Worm (Caenorhabditis elegans) whole organism, L2 larva: Measurements from ENCODE around the gene F46C5.9.

Source experiments
- C34F6.9 ChIP-seq: fragments of 150-350 bp; optimal IDR thresholded peaks from 2 replicates; lab custom pipeline; 2014; ENCODE audit warnings: missing biosample characterization, missing genetic modification characterization
- F13H6.1 ChIP-seq: sonication (generic microtip); optimal IDR thresholded peaks from 2 replicates; lab custom pipeline; 2016; ENCODE audit warnings: missing genetic modification characterization, missing compliant biosample characterization
- Y55F3AM.14 ChIP-seq: fragments of 200-800 bp; sonication (Bioruptor generic); optimal IDR thresholded peaks from 2 replicates; lab custom pipeline; 2018; ENCODE audit warnings: mild to moderate bottlenecking, missing genetic modification characterization, missing compliant biosample characterization
- ZK546.5 ChIP-seq: sonication (generic microtip); optimal IDR thresholded peaks from 2 replicates; lab custom pipeline; 2017; ENCODE audit warnings: missing biosample characterization, missing genetic modification characterization
- alr-1 ChIP-seq: fragments of 150-350 bp; optimal IDR thresholded peaks from 2 replicates; lab custom pipeline; 2014; ENCODE audit warnings: missing biosample characterization, missing genetic modification characterization
- ama-1 ChIP-seq: fragments of 150-350 bp; optimal IDR thresholded peaks from 2 replicates; lab custom pipeline; 2018; ENCODE audit warnings: inconsistent platforms
- blmp-1 ChIP-seq: sonication (generic microtip); optimal IDR thresholded peaks from 2 replicates; lab custom pipeline; 2017; ENCODE audit warnings: missing genetic modification characterization, mild to moderate bottlenecking, missing compliant biosample characterization, antibody characterized with exemption, moderate library complexity; ENCODE audit not compliant: insufficient read depth
- ceh-16 ChIP-seq: fragments of 150-350 bp; optimal IDR thresholded peaks from 2 replicates; lab custom pipeline; 2014; ENCODE audit warnings: missing biosample characterization, missing genetic modification characterization
- ceh-82 ChIP-seq: fragments of 150-350 bp; optimal IDR thresholded peaks from 2 replicates; lab custom pipeline; 2014; ENCODE audit warnings: missing biosample characterization, missing genetic modification characterization
- crh-2 ChIP-seq: sonication (generic microtip); optimal IDR thresholded peaks from 2 replicates; lab custom pipeline; 2017; ENCODE audit warnings: missing biosample characterization, missing genetic modification characterization
- egl-27 ChIP-seq: sonication (generic microtip); optimal IDR thresholded peaks from 3 replicates; lab custom pipeline; 2017; ENCODE audit warnings: missing biosample characterization, missing genetic modification reagents, missing genetic modification characterization
- elt-3 ChIP-seq: sonication (generic microtip); optimal IDR thresholded peaks from 2 replicates; lab custom pipeline; 2017; ENCODE audit warnings: missing biosample characterization, missing genetic modification characterization
- gmeb-1 ChIP-seq: fragments of 150-350 bp; optimal IDR thresholded peaks from 2 replicates; lab custom pipeline; 2014; ENCODE audit warnings: missing biosample characterization, missing genetic modification characterization
- lin-11 ChIP-seq: fragments of 150-350 bp; sonication (generic microtip); optimal IDR thresholded peaks from 2 replicates; lab custom pipeline; 2014; ENCODE audit warnings: missing biosample characterization, missing genetic modification characterization, inconsistent platforms, mixed read lengths
- lin-13 ChIP-seq: fragments of 150-350 bp; optimal IDR thresholded peaks from 2 replicates; lab custom pipeline; 2014; ENCODE audit warnings: missing biosample characterization, missing genetic modification reagents, missing genetic modification characterization
- lin-39 ChIP-seq: fragments of 150-350 bp; optimal IDR thresholded peaks from 2 replicates; lab custom pipeline; 2014; ENCODE audit warnings: missing biosample characterization, missing genetic modification reagents, missing genetic modification characterization
- lsy-2 ChIP-seq, 2 experiments: fragments of 150-350 bp in 1 of 2; sonication (generic microtip) in 1 of 2; optimal IDR thresholded peaks; 2 replicates each; lab custom pipeline; 2014 to 2017; ENCODE audit warnings: missing biosample characterization in 2 of 2, missing genetic modification characterization in 2 of 2
- mab-5 ChIP-seq: fragments of 150-350 bp; optimal IDR thresholded peaks from 2 replicates; lab custom pipeline; 2014; ENCODE audit warnings: missing biosample characterization, missing genetic modification characterization
- mbf-1 ChIP-seq: sonication (generic microtip); optimal IDR thresholded peaks from 2 replicates; lab custom pipeline; 2017; ENCODE audit warnings: missing biosample characterization, missing genetic modification characterization
- mdl-1 ChIP-seq, 2 experiments: fragments of 150-350 bp in 1 of 2; sonication (generic microtip) in 1 of 2; optimal IDR thresholded peaks; 2 replicates each; lab custom pipeline; 2017; ENCODE audit warnings: missing biosample characterization in 2 of 2, missing genetic modification characterization in 2 of 2
- nhr-12 ChIP-seq: fragments of 150-350 bp; optimal IDR thresholded peaks from 2 replicates; lab custom pipeline; 2014; ENCODE audit warnings: missing biosample characterization, missing genetic modification characterization
- nhr-129 ChIP-seq: fragments of 150-350 bp; optimal IDR thresholded peaks from 2 replicates; lab custom pipeline; 2014; ENCODE audit warnings: missing biosample characterization, missing genetic modification characterization
- nhr-21 ChIP-seq: fragments of 150-350 bp; optimal IDR thresholded peaks from 2 replicates; lab custom pipeline; 2014; ENCODE audit warnings: missing biosample characterization, missing genetic modification characterization
- nhr-23 ChIP-seq: fragments of 150-350 bp; optimal IDR thresholded peaks from 2 replicates; lab custom pipeline; 2014; ENCODE audit warnings: missing biosample characterization, missing genetic modification reagents, missing genetic modification characterization
- nhr-237 ChIP-seq: fragments of 150-350 bp; optimal IDR thresholded peaks from 2 replicates; lab custom pipeline; 2014; ENCODE audit warnings: missing biosample characterization, missing genetic modification characterization
- nhr-25 ChIP-seq: fragments of 150-350 bp; sonication (generic microtip); optimal IDR thresholded peaks from 3 replicates; lab custom pipeline; 2014; ENCODE audit warnings: missing biosample characterization, missing genetic modification characterization
- nhr-6 ChIP-seq: fragments of 150-350 bp; optimal IDR thresholded peaks from 2 replicates; lab custom pipeline; 2014; ENCODE audit warnings: missing biosample characterization, missing genetic modification characterization
- nhr-77 ChIP-seq: fragments of 150-350 bp; optimal IDR thresholded peaks from 2 replicates; lab custom pipeline; 2014; ENCODE audit warnings: missing biosample characterization, missing genetic modification characterization
- peb-1 ChIP-seq: fragments of 150-350 bp; optimal IDR thresholded peaks from 2 replicates; lab custom pipeline; 2014; ENCODE audit warnings: missing biosample characterization, missing genetic modification characterization
- sem-4 ChIP-seq: fragments of 150-350 bp; optimal IDR thresholded peaks from 2 replicates; lab custom pipeline; 2014; ENCODE audit warnings: missing biosample characterization, missing genetic modification reagents, missing genetic modification characterization
- skn-1 ChIP-seq: sonication (generic microtip); optimal IDR thresholded peaks from 2 replicates; lab custom pipeline; 2017; ENCODE audit warnings: missing biosample characterization, missing genetic modification characterization
- sma-3 ChIP-seq: sonication (generic microtip); optimal IDR thresholded peaks from 2 replicates; lab custom pipeline; 2016; ENCODE audit warnings: missing genetic modification reagents, missing genetic modification characterization, missing compliant biosample characterization
- sma-9 ChIP-seq, 2 experiments: fragments of 150-350 bp in 1 of 2; sonication (generic microtip) in 1 of 2; optimal IDR thresholded peaks; 2 replicates each; lab custom pipeline; 2014 to 2016; ENCODE audit warnings: missing genetic modification characterization in 2 of 2, mild to moderate bottlenecking in 1 of 2, missing biosample characterization in 1 of 2, missing compliant biosample characterization in 1 of 2, missing genetic modification reagents in 1 of 2, moderate library complexity in 1 of 2
- snpc-4 ChIP-seq: fragments of 150-350 bp; optimal IDR thresholded peaks from 2 replicates; lab custom pipeline; 2014; ENCODE audit warnings: missing biosample characterization, missing genetic modification characterization
- unc-39 ChIP-seq: fragments of 150-350 bp; optimal IDR thresholded peaks from 2 replicates; lab custom pipeline; 2014; ENCODE audit warnings: missing biosample characterization, missing genetic modification characterization
- unc-55 ChIP-seq: fragments of 150-350 bp; sonication (generic microtip); optimal IDR thresholded peaks from 3 replicates; lab custom pipeline; 2014; ENCODE audit warnings: missing biosample characterization, missing genetic modification reagents, missing genetic modification characterization
- zag-1 ChIP-seq: fragments of 150-350 bp; optimal IDR thresholded peaks from 2 replicates; lab custom pipeline; 2014; ENCODE audit warnings: missing biosample characterization, missing genetic modification characterization
- ztf-1 ChIP-seq: fragments of 200-800 bp; sonication (Bioruptor generic); conservative IDR thresholded peaks from 2 replicates; pipeline ENCODE4 v1.3.6; 2022; ENCODE audit warnings: missing genetic modification characterization, missing compliant biosample characterization
- ztf-4 ChIP-seq: fragments of 150-350 bp; optimal IDR thresholded peaks from 2 replicates; lab custom pipeline; 2014; ENCODE audit warnings: missing biosample characterization, missing genetic modification characterization

Gene F46C5.9

DNA sequence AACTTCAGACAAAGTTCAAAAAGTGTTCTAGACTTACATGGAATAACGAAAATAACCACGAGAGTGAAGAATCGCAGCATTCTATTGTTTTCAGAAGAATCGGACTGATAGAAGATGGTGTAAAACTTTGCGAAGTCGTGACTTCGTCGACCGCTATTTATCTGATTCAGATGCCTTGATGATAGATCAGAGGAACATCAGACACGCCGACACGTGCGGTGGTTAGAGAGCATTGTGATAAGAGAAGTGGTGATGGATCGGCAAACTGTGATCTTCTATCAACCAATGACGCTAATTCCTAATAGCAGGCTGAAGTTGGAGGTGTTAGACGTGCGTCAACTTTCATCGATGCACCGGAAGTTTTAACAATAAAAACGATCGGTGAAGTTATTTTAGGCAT is 7.7 kb upstream of the F46C5.9 start:
- no peak for TF ChIP-seq ztf-1 (GFP tag; lab: Robert Waterston, UW)
- peak; percentile 2 for TF ChIP-seq F13H6.1 (tag; lab: Kevin White, UChicago)
- no peak for TF ChIP-seq elt-3
- no peak for TF ChIP-seq zag-1 (tag; lab: Kevin White, UChicago)
- TF ChIP-seq lsy-2 (tag; optimal IDR thresholded peaks at IDR 0.05; lab: Kevin White, UChicago) = peak in 1 of 2 experiments; percentile 29
- TF ChIP-seq alr-1 = no peak
- no peak for TF ChIP-seq nhr-6 (tag; lab: Kevin White, UChicago)
- no peak for TF ChIP-seq nhr-129
- no peak for TF ChIP-seq mbf-1
- no peak for TF ChIP-seq lin-39 (tag; lab: Kevin White, UChicago)
- no peak for TF ChIP-seq Y55F3AM.14
- no peak for TF ChIP-seq peb-1
- TF ChIP-seq lin-11 (tag; lab: Kevin White, UChicago) = no peak
- TF ChIP-seq unc-55 (GFP tag; lab: Kevin White, UChicago) = no peak
- TF ChIP-seq sma-9 (GFP tag; optimal IDR thresholded peaks at IDR 0.05; lab: Kevin White, UChicago) = peak; percentile 93
- TF ChIP-seq sma-9 (tag; optimal IDR thresholded peaks at IDR 0.05; lab: Kevin White, UChicago) = no peak
- no peak for TF ChIP-seq nhr-12 (tag; lab: Kevin White, UChicago)
- TF ChIP-seq ZK546.5 (tag; lab: Kevin White, UChicago) = no peak
- TF ChIP-seq nhr-21 (tag; lab: Kevin White, UChicago) = peak; percentile 92
- no peak for TF ChIP-seq nhr-23 (tag; lab: Kevin White, UChicago)
- no peak for TF ChIP-seq ceh-16 (tag; lab: Kevin White, UChicago)
- TF ChIP-seq egl-27 = peak; percentile 61
- no peak for TF ChIP-seq lin-13 (GFP tag; lab: Kevin White, UChicago)
- TF ChIP-seq C34F6.9 = no peak
- TF ChIP-seq ama-1 (lab: Kevin White, UChicago) = peak; percentile 71
- peak; percentile 34 to 47 for TF ChIP-seq mdl-1 (tag; optimal IDR thresholded peaks at IDR 0.05; lab: Kevin White, UChicago)
- no peak for TF ChIP-seq skn-1
- no peak for TF ChIP-seq snpc-4 (tag; lab: Kevin White, UChicago)
- no peak for TF ChIP-seq ztf-4 (tag; lab: Kevin White, UChicago)
- TF ChIP-seq ceh-82 (tag; lab: Kevin White, UChicago) = no peak
- TF ChIP-seq blmp-1 (tag; lab: Kevin White, UChicago) = peak; percentile 71
- peak; percentile 81 for TF ChIP-seq sma-3 (GFP tag; lab: Kevin White, UChicago)
- no peak for TF ChIP-seq nhr-77 (tag; lab: Kevin White, UChicago)
- TF ChIP-seq mab-5 = no peak
- peak; percentile 88 for TF ChIP-seq nhr-25 (tag; lab: Kevin White, UChicago)
- TF ChIP-seq unc-39 (tag; lab: Kevin White, UChicago) = no peak
- peak; percentile 14 for TF ChIP-seq gmeb-1 (tag; lab: Kevin White, UChicago)
- TF ChIP-seq nhr-237 (tag; lab: Kevin White, UChicago) = no peak
- TF ChIP-seq crh-2 (tag; lab: Kevin White, UChicago) = peak; percentile 22

ce11 chrII:8817225-8817624 is 6.7 kb upstream of the F46C5.9 start:
- TF ChIP-seq sem-4 (tag; lab: Kevin White, UChicago) (peak; percentile 56), blmp-1 (tag; lab: Kevin White, UChicago) (peak; percentile 12), nhr-25 (tag; lab: Kevin White, UChicago) (peak; percentile 59), ztf-4 (tag; lab: Kevin White, UChicago) (peak; percentile 33), lsy-2 (tag; optimal IDR thresholded peaks at IDR 0.05; lab: Kevin White, UChicago) (peak in 1 of 2 experiments; percentile 16), peb-1 (no peak), sma-3 (GFP tag; lab: Kevin White, UChicago) (peak; percentile 51), crh-2 (tag; lab: Kevin White, UChicago) (peak; percentile 31), nhr-21 (tag; lab: Kevin White, UChicago) (peak; percentile 85), lin-39 (tag; lab: Kevin White, UChicago) (no peak)
- TF ChIP-seq, all 48 proteins: peak for 8

- TF ChIP-seq nhr-77 (tag; lab: Kevin White, UChicago) (no peak), nhr-25 (tag; lab: Kevin White, UChicago) (peak; percentile 4)
Measured at ce11 chrII:8814231-8814630, 3.7 kb upstream of the F46C5.9 start.
